Fruit fly (Drosophila melanogaster) whole organism, embryonic: ENCODE results near the gene LIMK1.

ENCODE experiments used
- Adf1 ChIP-seq: fragments of 200-800 bp; sonication (Bioruptor generic); IDR thresholded peaks from 2 replicates; pipeline ENCODE4 v1.3.6; 2022; ENCODE audit warnings: missing biosample characterization, missing genetic modification characterization
- B-H1 ChIP-seq: fragments of 200-800 bp; sonication (Bioruptor generic); IDR thresholded peaks from 3 replicates; pipeline ENCODE4 v1.3.6; 2022; ENCODE audit warnings: missing biosample characterization, missing genetic modification characterization
- Blimp-1 ChIP-seq: fragments of 200-800 bp; sonication (Bioruptor generic); optimal IDR thresholded peaks from 3 replicates; lab custom pipeline; 2018; ENCODE audit warnings: missing biosample characterization, missing genetic modification characterization, mild to moderate bottlenecking, moderate library complexity, missing genetic modification reagents
- CG11456 ChIP-seq: fragments of 200-800 bp; sonication (Bioruptor generic); IDR thresholded peaks from 3 replicates; pipeline ENCODE4 v1.3.6; 2022; ENCODE audit warnings: missing biosample characterization, missing genetic modification characterization
- CG11560 ChIP-seq: fragments of 200-800 bp; sonication (Bioruptor generic); IDR thresholded peaks from 3 replicates; pipeline ENCODE4 v1.3.6; 2022; ENCODE audit warnings: missing biosample characterization, missing genetic modification characterization
- CG11695 ChIP-seq: fragments of 200-800 bp; sonication (Bioruptor generic); IDR thresholded peaks from 3 replicates; pipeline ENCODE4 v1.3.6; 2022; ENCODE audit warnings: missing biosample characterization, missing genetic modification characterization
- CG12104 ChIP-seq: fragments of 200-800 bp; sonication (Bioruptor generic); optimal IDR thresholded peaks from 3 replicates; lab custom pipeline; 2016; ENCODE audit warnings: missing biosample characterization, missing genetic modification characterization
- CG12391 ChIP-seq: fragments of 200-800 bp; sonication (Bioruptor generic); optimal IDR thresholded peaks from 3 replicates; lab custom pipeline; 2018; ENCODE audit warnings: missing biosample characterization, mild to moderate bottlenecking, missing genetic modification characterization, moderate library complexity
- CG12659 ChIP-seq: fragments of 200-800 bp; sonication (Bioruptor generic); optimal IDR thresholded peaks from 3 replicates; lab custom pipeline; 2017; ENCODE audit warnings: mild to moderate bottlenecking, missing biosample characterization, missing genetic modification reagents, missing genetic modification characterization
- CG13123 ChIP-seq: fragments of 200-800 bp; sonication (Bioruptor generic); optimal IDR thresholded peaks from 2 replicates; lab custom pipeline; 2016; ENCODE audit warnings: missing biosample characterization, missing genetic modification characterization
- CG15696 ChIP-seq: fragments of 200-800 bp; sonication (Bioruptor generic); optimal IDR thresholded peaks from 2 replicates; lab custom pipeline; 2019; ENCODE audit warnings: missing biosample characterization, mild to moderate bottlenecking, missing genetic modification characterization, moderate library complexity
- CG16815 ChIP-seq: fragments of 200-800 bp; sonication (Bioruptor generic); optimal IDR thresholded peaks from 3 replicates; lab custom pipeline; 2017; ENCODE audit warnings: missing biosample characterization, mild to moderate bottlenecking, missing genetic modification characterization
- CG16863 ChIP-seq: fragments of 200-800 bp; sonication (Bioruptor generic); optimal IDR thresholded peaks from 3 replicates; lab custom pipeline; 2016; ENCODE audit warnings: missing biosample characterization, missing genetic modification characterization
- CG17328 ChIP-seq: fragments of 200-800 bp; sonication (Bioruptor generic); IDR thresholded peaks from 2 replicates; pipeline ENCODE4 v1.3.6; 2022; ENCODE audit warnings: missing biosample characterization, missing genetic modification characterization
- CG17359 ChIP-seq: fragments of 200-800 bp; sonication (Bioruptor generic); optimal IDR thresholded peaks from 3 replicates; lab custom pipeline; 2018; ENCODE audit warnings: missing biosample characterization, mild to moderate bottlenecking, missing genetic modification characterization, moderate library complexity
- CG30431 ChIP-seq: fragments of 200-800 bp; sonication (Bioruptor generic); optimal IDR thresholded peaks from 2 replicates; lab custom pipeline; 2017; ENCODE audit warnings: missing biosample characterization, missing genetic modification characterization
- CG33557 ChIP-seq: fragments of 200-800 bp; sonication (Bioruptor generic); optimal IDR thresholded peaks from 2 replicates; lab custom pipeline; 2019; ENCODE audit warnings: missing biosample characterization, mild to moderate bottlenecking, missing genetic modification characterization, moderate library complexity
- CG34224 ChIP-seq: fragments of 200-800 bp; sonication (Bioruptor generic); IDR thresholded peaks from 3 replicates; pipeline ENCODE4 v1.3.6; 2022; ENCODE audit warnings: missing biosample characterization, missing genetic modification characterization; ENCODE audit not compliant: partially characterized antibody
- CG3847 ChIP-seq: fragments of 200-800 bp; sonication (Bioruptor generic); IDR thresholded peaks from 2 replicates; pipeline ENCODE4 v1.3.6; 2022; ENCODE audit warnings: missing biosample characterization, missing genetic modification characterization
- CG4424 ChIP-seq: fragments of 200-800 bp; sonication (Bioruptor generic); optimal IDR thresholded peaks from 3 replicates; lab custom pipeline; 2016; ENCODE audit warnings: missing biosample characterization, missing genetic modification characterization
- CG7745 ChIP-seq: fragments of 200-800 bp; sonication (Bioruptor generic); optimal IDR thresholded peaks from 2 replicates; lab custom pipeline; 2018; ENCODE audit warnings: missing biosample characterization, mild to moderate bottlenecking, missing genetic modification characterization, moderate library complexity
- CG9609 ChIP-seq: fragments of 200-800 bp; sonication (Bioruptor generic); optimal IDR thresholded peaks from 3 replicates; lab custom pipeline; 2016; ENCODE audit warnings: missing biosample characterization, missing genetic modification characterization
- ERR ChIP-seq: fragments of 200-800 bp; sonication (Bioruptor generic); optimal IDR thresholded peaks from 2 replicates; lab custom pipeline; 2016; ENCODE audit warnings: missing biosample characterization, missing genetic modification characterization
- HLH3B ChIP-seq: fragments of 200-800 bp; sonication (Bioruptor generic); IDR thresholded peaks from 2 replicates; pipeline ENCODE4 v1.3.6; 2022; ENCODE audit warnings: missing biosample characterization, missing genetic modification characterization
- Hey ChIP-seq: fragments of 200-800 bp; sonication (Bioruptor generic); optimal IDR thresholded peaks from 3 replicates; lab custom pipeline; 2018; ENCODE audit warnings: missing biosample characterization, mild to moderate bottlenecking, missing genetic modification characterization
- Med ChIP-seq: fragments of 200-800 bp; sonication (Bioruptor generic); peaks from one replicate; lab custom pipeline; 2016; ENCODE audit warnings: missing biosample characterization, missing genetic modification characterization, mild to moderate bottlenecking, inconsistent platforms, moderate library complexity
- Nf-YB ChIP-seq: fragments of 200-800 bp; sonication (Bioruptor generic); optimal IDR thresholded peaks from 3 replicates; lab custom pipeline; 2019; ENCODE audit warnings: missing biosample characterization, mild to moderate bottlenecking, missing genetic modification characterization, moderate library complexity
- Opbp ChIP-seq: fragments of 200-800 bp; sonication (Bioruptor generic); IDR thresholded peaks from 3 replicates; pipeline ENCODE4 v1.3.6; 2022; ENCODE audit warnings: missing biosample characterization, missing genetic modification characterization; ENCODE audit not compliant: partially characterized antibody
- Trl ChIP-seq, 3 experiments: fragments of >200 bp in 2 of 3; fragments of 200-800 bp in 1 of 3; sonication (Bioruptor generic) in 1 of 3; optimal IDR thresholded peaks; 2 replicates in 1 of 3; 3 replicates in 2 of 3; lab custom pipeline; 2016 to 2017; ENCODE audit warnings: missing biosample characterization in 1 of 3, missing genetic modification characterization in 1 of 3
- ase ChIP-seq: fragments of 200-800 bp; sonication (Bioruptor generic); IDR thresholded peaks from 3 replicates; pipeline ENCODE4 v1.3.6; 2022; ENCODE audit warnings: missing biosample characterization, missing genetic modification characterization
- bab2 ChIP-seq: fragments of 200-800 bp; sonication (Bioruptor generic); optimal IDR thresholded peaks from 2 replicates; lab custom pipeline; 2016; ENCODE audit warnings: missing biosample characterization, missing genetic modification characterization
- bbx ChIP-seq: fragments of 200-800 bp; sonication (Bioruptor generic); IDR thresholded peaks from 2 replicates; pipeline ENCODE4 v1.3.6; 2022; ENCODE audit warnings: missing biosample characterization, missing genetic modification characterization; ENCODE audit not compliant: partially characterized antibody
- br ChIP-seq: fragments of >200 bp; optimal IDR thresholded peaks from 2 replicates; lab custom pipeline; 2017
- chif ChIP-seq, 2 experiments: fragments of 200-800 bp; sonication (Bioruptor generic); optimal IDR thresholded peaks; 3 replicates each; lab custom pipeline; 2016; ENCODE audit warnings: missing biosample characterization in 2 of 2, missing genetic modification characterization in 2 of 2
- crp ChIP-seq, 2 experiments: fragments of 200-800 bp; sonication (Bioruptor generic); optimal IDR thresholded peaks; 2 replicates in 1 of 2; 3 replicates in 1 of 2; lab custom pipeline; 2017; ENCODE audit warnings: missing biosample characterization in 2 of 2, missing genetic modification characterization in 2 of 2, mild to moderate bottlenecking in 1 of 2, moderate library complexity in 1 of 2
- dmrt11E ChIP-seq: fragments of 200-800 bp; sonication (Bioruptor generic); optimal IDR thresholded peaks from 3 replicates; lab custom pipeline; 2018; ENCODE audit warnings: missing biosample characterization, mild to moderate bottlenecking, missing genetic modification characterization, moderate library complexity
- lilli ChIP-seq: fragments of 200-800 bp; sonication (Bioruptor generic); optimal IDR thresholded peaks from 3 replicates; lab custom pipeline; 2016; ENCODE audit warnings: missing biosample characterization, missing genetic modification characterization
- lola ChIP-seq, 3 experiments: fragments of >200 bp in 2 of 3; fragments of 200-800 bp in 1 of 3; sonication (Bioruptor generic) in 1 of 3; optimal IDR thresholded peaks; 2 replicates each; lab custom pipeline; 2017 to 2019; ENCODE audit warnings: missing biosample characterization in 3 of 3, missing genetic modification characterization in 3 of 3, mild to moderate bottlenecking in 1 of 3, moderate library complexity in 1 of 3
- maf-S ChIP-seq: fragments of 200-800 bp; sonication (Bioruptor generic); optimal IDR thresholded peaks from 2 replicates; lab custom pipeline; 2016; ENCODE audit warnings: missing biosample characterization, missing genetic modification characterization
- pan ChIP-seq, 4 experiments: fragments of >200 bp in 3 of 4; fragments of 200-800 bp in 1 of 4; sonication (Bioruptor generic) in 1 of 4; optimal IDR thresholded peaks in 3 of 4; IDR thresholded peaks in 1 of 4; 2 replicates each; pipeline versions ENCODE4 v1.3.6 to Lab custom; 2017 to 2022; ENCODE audit warnings: missing biosample characterization in 2 of 4, missing genetic modification characterization in 2 of 4, mixed read lengths in 1 of 4
- sc ChIP-seq, 3 experiments: fragments of >200 bp in 2 of 3; fragments of 200-800 bp in 1 of 3; sonication (Bioruptor generic) in 1 of 3; optimal IDR thresholded peaks; 2 replicates in 2 of 3; 3 replicates in 1 of 3; lab custom pipeline; 2017; ENCODE audit warnings: mild to moderate bottlenecking in 1 of 3, missing biosample characterization in 1 of 3, missing genetic modification characterization in 1 of 3, missing genetic modification reagents in 1 of 3
- tap ChIP-seq: fragments of 200-800 bp; optimal IDR thresholded peaks from 3 replicates; lab custom pipeline; 2019; ENCODE audit warnings: missing biosample characterization, mild to moderate bottlenecking, missing genetic modification characterization, moderate library complexity
- tll ChIP-seq, 2 experiments: fragments of 200-800 bp in 1 of 2; fragments of >200 bp in 1 of 2; sonication (Bioruptor generic) in 1 of 2; optimal IDR thresholded peaks; 2 replicates each; lab custom pipeline; 2017 to 2019; ENCODE audit warnings: missing biosample characterization in 2 of 2, missing genetic modification characterization in 2 of 2, mild to moderate bottlenecking in 1 of 2, moderate library complexity in 1 of 2
- tna ChIP-seq: fragments of 200-800 bp; sonication (Bioruptor generic); IDR thresholded peaks from 2 replicates; pipeline ENCODE4 v1.3.6; 2022; ENCODE audit warnings: missing biosample characterization, missing genetic modification characterization; ENCODE audit not compliant: partially characterized antibody
- tx ChIP-seq: fragments of 200-800 bp; sonication (Bioruptor generic); optimal IDR thresholded peaks from 2 replicates; lab custom pipeline; 2016; ENCODE audit warnings: missing biosample characterization, missing genetic modification characterization
- z ChIP-seq: fragments of 200-800 bp; sonication (Bioruptor generic); IDR thresholded peaks from 3 replicates; pipeline ENCODE4 v1.3.6; 2022; ENCODE audit warnings: missing biosample characterization, missing genetic modification characterization

The LIMK1 gene

dm6 chrX:12631317-12632156 lies 39.5 kb upstream of the LIMK1 start, which contains the start of gene Tomosyn (continued):
- peak; percentile 80 for TF ChIP-seq Med (GFP tag; lab: Kevin White, UChicago)
- peak; percentile 18 for TF ChIP-seq CG16863 (GFP tag; lab: Kevin White, UChicago)
- TF ChIP-seq CG12104 (GFP tag; lab: Kevin White, UChicago), result peak; percentile 0
- TF ChIP-seq Adf1 (GFP tag; lab: Robert Waterston, UW), result no peak
- TF ChIP-seq CG4424 (GFP tag; lab: Kevin White, UChicago), result peak; percentile 22
- TF ChIP-seq bbx (GFP tag; lab: Robert Waterston, UW), result peak; percentile 86
- TF ChIP-seq chif (GFP tag; optimal IDR thresholded peaks at IDR 0.05; lab: Kevin White, UChicago), result peak in 1 of 2 experiments; percentile 28
- TF ChIP-seq CG33557, result peak; percentile 13
- peak; percentile 22 for TF ChIP-seq maf-S (GFP tag; lab: Kevin White, UChicago)
- TF ChIP-seq CG15696 (tag; lab: Kevin White, UChicago), result peak; percentile 31
- TF ChIP-seq lola (GFP tag; optimal IDR thresholded peaks at IDR 0.05; lab: Kevin White, UChicago), result peak in 1 of 3 experiments; percentile 24
- peak; percentile 80 for TF ChIP-seq Opbp (GFP tag; lab: Robert Waterston, UW)
- peak; percentile 66 for TF ChIP-seq CG12659 (GFP tag; lab: Kevin White, UChicago)
- no peak for TF ChIP-seq z (GFP tag; lab: Robert Waterston, UW)
- TF ChIP-seq CG34224 (GFP tag; lab: Robert Waterston, UW), result peak; percentile 78
- TF ChIP-seq tll (GFP tag; optimal IDR thresholded peaks at IDR 0.05; lab: Kevin White, UChicago), result no peak
- TF ChIP-seq pan (optimal IDR thresholded peaks at IDR 0.05; lab: Kevin White, UChicago), result no peak
- TF ChIP-seq pan (GFP tag; optimal IDR thresholded peaks at IDR 0.05 in 1 of 2, IDR thresholded peaks at IDR 0.05 in 1 of 2), result no peak
- no peak for TF ChIP-seq HLH3B
- TF ChIP-seq CG11560 (tag; lab: Robert Waterston, UW), result no peak
- peak in 1 of 2 experiments; percentile 58 for TF ChIP-seq crp (GFP tag; optimal IDR thresholded peaks at IDR 0.05; lab: Kevin White, UChicago)
- TF ChIP-seq B-H1, result no peak
- TF ChIP-seq tap (tag; lab: Kevin White, UChicago), result no peak
- peak; percentile 37 for TF ChIP-seq Nf-YB (GFP tag; lab: Kevin White, UChicago)
- TF ChIP-seq Trl (optimal IDR thresholded peaks at IDR 0.05; lab: Kevin White, UChicago), result no peak
- peak; percentile 23 for TF ChIP-seq Trl (GFP tag; optimal IDR thresholded peaks at IDR 0.05; lab: Kevin White, UChicago)
- TF ChIP-seq CG7745, result no peak
- TF ChIP-seq dmrt11E (tag; lab: Kevin White, UChicago), result peak; percentile 47
- TF ChIP-seq CG3847 (GFP tag; lab: Robert Waterston, UW), result peak; percentile 50
- peak; percentile 59 for TF ChIP-seq lilli
- no peak for TF ChIP-seq tx (GFP tag; lab: Kevin White, UChicago)
- no peak for TF ChIP-seq ERR (GFP tag; lab: Kevin White, UChicago)
- TF ChIP-seq CG17328 (GFP tag; lab: Robert Waterston, UW), result 0 out of 2 replicates have a peak, but pooled peaks have one; percentile 40
- TF ChIP-seq bab2 (GFP tag; lab: Kevin White, UChicago), result peak; percentile 13
- TF ChIP-seq CG16815, result no peak
- peak; percentile 61 for TF ChIP-seq CG12391 (tag; lab: Kevin White, UChicago)
- TF ChIP-seq CG13123 (GFP tag; lab: Kevin White, UChicago), result peak; percentile 4
- TF ChIP-seq CG30431, result no peak
- no peak for TF ChIP-seq Hey (tag; lab: Kevin White, UChicago)
- TF ChIP-seq CG11695 (GFP tag; lab: Robert Waterston, UW), result no peak
- TF ChIP-seq CG9609 (GFP tag; lab: Kevin White, UChicago), result no peak
- TF ChIP-seq CG17359 (tag; lab: Kevin White, UChicago), result peak; percentile 52
- TF ChIP-seq Blimp-1 (GFP tag; lab: Kevin White, UChicago), result peak; percentile 46
- no peak for TF ChIP-seq br
- TF ChIP-seq tna, result peak; percentile 54; the same call in 1 of the 2 replicates
- TF ChIP-seq sc (optimal IDR thresholded peaks at IDR 0.05; lab: Kevin White, UChicago), result no peak
- no peak for TF ChIP-seq sc (GFP tag; optimal IDR thresholded peaks at IDR 0.05; lab: Kevin White, UChicago)
- TF ChIP-seq ase (GFP tag; lab: Robert Waterston, UW), result no peak
- 0 out of 3 replicates have a peak, but pooled peaks have one; percentile 19 for TF ChIP-seq CG11456 (GFP tag; lab: Robert Waterston, UW)
